Fruit fly (Drosophila melanogaster) whole organism, larva: ENCODE results near the gene CG11227.

ENCODE experiments used
- noc ChIP-seq: fragments of 200-800 bp; sonication (Bioruptor generic); optimal IDR thresholded peaks from 3 replicates; lab custom pipeline; 2019; ENCODE audit warnings: missing biosample characterization, mild to moderate bottlenecking, missing genetic modification characterization, moderate library complexity

The CG11227 gene

DNA sequence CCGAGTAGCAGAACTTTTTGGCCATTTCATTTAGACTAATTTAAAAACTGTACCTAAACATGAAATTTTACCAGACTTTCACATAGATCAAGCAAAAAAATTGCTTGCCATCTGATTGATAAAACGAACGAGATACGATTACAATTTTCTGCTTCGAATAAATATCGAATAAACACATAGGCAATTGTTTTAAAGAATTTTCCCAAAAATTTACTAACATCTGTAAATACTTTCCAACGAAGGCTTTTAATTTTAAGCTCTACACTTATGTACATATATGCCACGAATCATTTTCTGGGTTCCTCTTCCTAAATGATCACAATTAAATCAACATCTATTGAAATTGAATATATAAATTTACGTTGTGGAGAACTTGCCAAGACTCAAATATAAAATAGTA, at the start of gene CG11227:
Gene CG11227, minus strand, starts transcription at position 101 of the 400 bp plus-strand sequence.
- no peak for TF ChIP-seq noc (tag; lab: Kevin White, UChicago)

DNA sequence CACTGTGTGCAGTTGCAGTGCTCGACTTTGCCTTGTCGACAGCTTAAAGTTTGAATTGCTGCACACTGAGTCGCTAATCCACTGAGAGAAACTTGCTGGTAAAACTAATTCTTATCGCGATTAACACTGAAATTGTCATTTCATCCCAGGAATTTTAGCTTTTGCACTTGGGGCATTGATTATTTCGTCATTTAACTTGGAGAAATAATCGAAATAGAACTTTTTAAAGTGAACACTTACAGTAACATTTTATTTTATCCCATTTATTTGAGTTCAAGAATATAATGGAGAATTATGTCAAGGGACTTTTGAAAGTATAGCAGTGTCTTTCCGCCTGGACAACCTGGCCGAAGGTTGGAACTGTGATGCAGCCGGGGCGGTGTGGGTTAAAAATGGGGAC, 44.6 kb upstream of the CG11227 start, which contains the start of gene CG44426:
Gene CG44426, plus strand, starts transcription at position 301 of the 400 bp plus-strand sequence.
- no peak for TF ChIP-seq noc (tag; lab: Kevin White, UChicago)

DNA sequence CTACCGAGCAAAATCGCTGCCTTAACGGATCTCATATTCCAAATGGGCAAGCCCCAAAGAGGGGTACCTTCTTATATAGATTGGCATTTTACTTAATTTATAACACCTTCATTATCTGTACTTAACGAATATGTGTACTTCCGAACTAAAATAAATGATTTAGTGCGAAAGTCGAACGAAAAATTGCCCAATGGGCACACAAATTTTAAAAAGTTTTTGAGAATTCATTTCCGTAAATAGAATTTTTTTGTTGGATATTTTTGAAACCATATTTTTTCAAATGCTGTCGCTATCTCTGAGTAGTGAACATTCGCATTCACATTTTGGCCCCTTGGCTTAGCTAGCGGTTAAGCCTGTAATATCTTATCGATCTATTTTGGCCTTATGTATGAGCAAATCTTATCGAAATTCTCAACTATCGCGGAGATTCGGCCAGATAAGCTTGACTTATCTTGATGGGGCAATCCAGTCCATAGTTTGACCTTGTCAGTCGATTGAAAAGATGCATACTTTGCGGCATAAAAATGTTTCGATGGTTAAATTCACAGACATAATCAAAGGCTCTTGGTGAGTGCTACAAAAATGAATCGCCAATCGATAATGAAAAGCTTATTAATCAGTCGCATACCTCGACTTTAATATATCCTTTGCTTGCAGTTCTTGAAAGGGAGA, 32.1 kb upstream of the CG11227 start, which contains the start of gene CG1304:
Gene CG1304, minus strand, starts transcription at position 51 of the 672 bp plus-strand sequence.
- TF ChIP-seq noc (tag; lab: Kevin White, UChicago): no peak

DNA sequence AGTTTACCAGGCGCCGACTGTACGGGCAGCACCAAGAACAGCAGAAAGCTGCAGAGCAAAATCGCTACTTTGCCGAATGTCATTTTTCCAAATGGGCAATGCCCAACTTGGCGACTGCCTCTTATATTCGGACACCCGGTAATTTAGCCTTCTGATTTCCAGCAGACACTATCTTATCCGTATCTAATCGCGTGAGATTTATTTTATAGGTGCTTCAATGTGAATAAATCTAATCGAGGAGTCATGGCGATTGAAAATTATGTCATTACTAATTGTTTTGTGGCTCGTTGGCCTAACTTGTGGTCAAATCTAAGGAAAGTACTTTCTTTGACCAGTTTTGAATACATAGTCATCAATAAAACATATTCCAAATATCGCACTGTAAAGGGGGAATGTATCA, 30.0 kb upstream of the CG11227 start, which contains the start of gene Ser6:
Gene Ser6, minus strand, starts transcription at position 101 of the 400 bp plus-strand sequence.
- no peak for TF ChIP-seq noc (tag; lab: Kevin White, UChicago)

DNA sequence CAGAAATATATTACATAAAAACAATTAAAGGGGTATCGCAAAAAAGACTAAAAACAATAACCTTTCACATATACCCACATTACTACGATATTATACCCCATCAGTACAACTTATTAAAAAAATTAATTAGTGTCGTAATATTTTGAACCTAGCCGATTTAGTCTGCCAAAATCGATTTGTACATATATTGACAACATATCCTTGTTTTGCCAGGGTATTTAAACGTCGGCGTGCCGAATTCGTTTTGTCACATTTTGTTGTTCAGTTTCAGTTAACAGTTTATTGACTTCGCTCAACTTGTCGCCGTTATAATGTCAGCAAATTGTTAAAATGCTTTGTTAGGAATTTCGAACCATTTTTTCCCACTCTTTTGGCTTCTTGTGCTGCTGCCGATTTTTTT, 14.9 kb upstream of the CG11227 start:
- TF ChIP-seq noc (tag; lab: Kevin White, UChicago): no peak

dm6 chrX:20934530-20934929, 1.2 kb upstream of the CG11227 start, which contains the start of gene Npc1b:
Gene Npc1b (plus strand): TSS chrX:20934869.
- TF ChIP-seq noc (tag; lab: Kevin White, UChicago): no peak

- TF ChIP-seq noc (tag; lab: Kevin White, UChicago): no peak
Observed at dm6 chrX:20926950-20927349, 6.4 kb downstream of the CG11227 start, which contains the start of gene shakB. Gene shakB (minus strand): TSS chrX:20927050.

- TF ChIP-seq noc (tag; lab: Kevin White, UChicago): no peak
Observed at dm6 chrX:20925858-20926257, 7.5 kb downstream of the CG11227 start.

DNA sequence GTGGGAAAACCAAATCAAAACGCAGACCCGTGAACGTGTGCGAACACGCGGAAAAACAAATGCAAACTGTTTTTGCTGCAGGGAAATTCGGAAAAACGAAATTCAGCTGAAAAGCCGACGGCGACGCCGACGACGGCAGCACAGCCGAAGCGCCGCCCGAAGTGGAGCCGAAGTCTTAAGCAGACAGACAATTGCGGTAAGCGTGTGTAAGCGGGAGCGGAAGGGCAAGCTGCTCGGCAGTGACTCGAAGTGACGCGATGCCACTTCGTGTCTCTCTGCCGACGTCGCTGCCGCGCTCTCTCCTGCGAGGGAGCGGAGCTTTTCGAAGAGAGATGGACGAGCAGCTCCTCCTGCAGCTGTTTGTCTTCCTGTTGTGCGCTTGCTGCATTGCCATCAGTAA, 8.4 kb downstream of the CG11227 start:
- no peak for TF ChIP-seq noc (tag; lab: Kevin White, UChicago)

DNA sequence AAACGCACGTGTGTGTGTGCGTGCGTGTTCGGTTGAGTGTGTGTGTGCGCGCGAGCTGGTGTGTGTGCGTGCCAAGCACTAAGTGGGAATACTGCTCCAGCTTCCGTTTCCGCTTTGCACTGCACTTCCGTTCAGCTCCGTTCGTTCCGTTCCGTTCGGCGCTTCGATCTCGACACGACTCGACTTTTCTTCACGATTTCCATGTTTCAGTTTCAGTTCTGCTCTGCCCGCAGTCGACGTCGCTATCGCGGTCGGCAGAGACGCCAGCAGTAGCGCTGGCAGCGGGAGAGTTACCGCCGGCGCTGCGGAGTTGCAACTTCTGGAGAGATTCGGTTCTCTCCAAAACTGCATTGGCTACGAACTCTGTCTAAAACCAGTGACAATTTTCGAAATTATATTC, 9.6 kb downstream of the CG11227 start:
- no peak for TF ChIP-seq noc (tag; lab: Kevin White, UChicago)

DNA sequence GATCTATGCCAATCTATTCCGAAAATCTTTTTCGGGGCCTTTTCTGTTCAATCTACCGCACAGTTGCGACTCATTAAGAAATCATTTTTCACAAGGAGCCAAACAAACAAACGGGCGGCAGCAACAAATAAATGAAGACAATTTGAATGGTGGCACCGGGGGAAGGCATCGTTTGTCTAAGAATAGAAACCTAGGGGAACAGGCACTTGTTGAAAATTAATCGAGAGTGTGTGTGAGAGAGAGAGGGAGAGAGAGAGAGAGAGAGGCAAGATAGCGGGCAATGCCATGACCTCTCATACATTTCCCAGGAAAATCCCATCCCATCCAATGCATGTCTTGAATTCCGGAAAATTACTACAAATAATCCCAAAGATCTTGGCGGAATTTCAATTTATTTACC, 16.9 kb downstream of the CG11227 start:
- no peak for TF ChIP-seq noc (tag; lab: Kevin White, UChicago)

DNA sequence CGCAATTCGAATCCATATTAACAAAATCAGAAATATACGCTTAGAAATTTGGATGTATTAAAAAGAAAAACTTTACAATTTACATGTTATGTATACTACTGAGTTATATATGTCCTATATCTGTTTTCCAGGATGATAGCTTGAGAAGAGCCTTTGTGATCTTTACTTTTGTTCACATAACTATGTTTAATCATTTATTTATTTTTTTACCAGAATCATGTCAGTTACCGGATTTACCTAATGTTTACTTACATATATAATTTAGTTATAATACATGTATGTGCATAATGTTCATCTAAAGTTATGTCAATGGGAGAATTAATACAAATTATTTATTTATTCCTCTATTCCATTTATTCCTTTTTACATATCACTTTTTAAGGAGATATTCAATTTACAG, 50.8 kb downstream of the CG11227 start, which contains the start of gene I-3:
Gene I-3, minus strand, starts transcription at position 101 of the 400 bp plus-strand sequence.
- no peak for TF ChIP-seq noc (tag; lab: Kevin White, UChicago)
